Worm (Caenorhabditis elegans) whole organism, young adult: ENCODE measurements around the gene vit-1.
A peak's percentile ranks its signal among the peaks of the same experiment; 100 is the strongest.

Source experiments
- B0019.2 ChIP-seq: fragments of 200-800 bp; sonication (Bioruptor generic); conservative IDR thresholded peaks from 2 replicates; pipeline ENCODE4 v1.3.6; 2022; ENCODE audit warnings: missing genetic modification reagents, missing genetic modification characterization, missing compliant biosample characterization
- B0035.1 ChIP-seq: sonication (generic microtip); optimal IDR thresholded peaks from 2 replicates; lab custom pipeline; 2016; ENCODE audit warnings: missing genetic modification characterization, mild to moderate bottlenecking, missing compliant biosample characterization, missing genotype, missing genetic modification reagents
- B0261.1 ChIP-seq: sonication (generic microtip); optimal IDR thresholded peaks from 2 replicates; lab custom pipeline; 2016; ENCODE audit warnings: mild to moderate bottlenecking, missing genetic modification characterization, moderate library complexity, missing compliant biosample characterization
- B0336.3 ChIP-seq: fragments of 200-800 bp; sonication (Bioruptor generic); IDR thresholded peaks from 2 replicates; pipeline ENCODE4 v1.3.6; 2022; ENCODE audit warnings: missing genetic modification characterization, missing compliant biosample characterization
- F23B12.7 ChIP-seq: sonication (generic microtip); optimal IDR thresholded peaks from 2 replicates; lab custom pipeline; 2017; ENCODE audit warnings: missing genetic modification characterization, mild to moderate bottlenecking, missing compliant biosample characterization, antibody characterized with exemption, moderate library complexity; ENCODE audit not compliant: insufficient read depth
- F33H1.4 ChIP-seq: fragments of 200-800 bp; sonication (Bioruptor generic); IDR thresholded peaks from 2 replicates; pipeline ENCODE4 v1.3.6; 2022; ENCODE audit warnings: missing genetic modification reagents, missing genetic modification characterization, missing compliant biosample characterization
- Y95B8A.8 ChIP-seq: fragments of 200-800 bp; sonication (Bioruptor generic); IDR thresholded peaks from 2 replicates; pipeline ENCODE4 v1.3.6; 2022; ENCODE audit warnings: missing genetic modification reagents, missing genetic modification characterization, missing compliant biosample characterization
- ama-1 ChIP-seq, 3 experiments: fragments of 150-350 bp in 1 of 3; sonication (generic microtip) in 2 of 3; optimal IDR thresholded peaks; 2 replicates each; lab custom pipeline; 2014 to 2018; ENCODE audit warnings: missing biosample characterization in 2 of 3, missing genetic modification characterization in 2 of 3, missing genetic modification reagents in 2 of 3
- ccch-3 ChIP-seq: fragments of 200-800 bp; sonication (Bioruptor generic); optimal IDR thresholded peaks from 2 replicates; lab custom pipeline; 2018; ENCODE audit warnings: mild to moderate bottlenecking, missing genetic modification characterization, missing compliant biosample characterization
- ceh-27 ChIP-seq: fragments of 200-800 bp; sonication (Bioruptor generic); optimal IDR thresholded peaks from 2 replicates; lab custom pipeline; 2018; ENCODE audit warnings: mild to moderate bottlenecking, missing genetic modification characterization, moderate library complexity, missing compliant biosample characterization
- ceh-79 ChIP-seq: sonication (generic microtip); optimal IDR thresholded peaks from 2 replicates; lab custom pipeline; 2017; ENCODE audit warnings: mild to moderate bottlenecking, missing genetic modification characterization, missing compliant biosample characterization
- ceh-91 ChIP-seq: fragments of 200-800 bp; sonication (Bioruptor generic); IDR thresholded peaks from 2 replicates; pipeline ENCODE4 v1.3.6; 2022; ENCODE audit warnings: missing genetic modification reagents, missing genetic modification characterization, missing compliant biosample characterization
- efl-1 ChIP-seq: fragments of 150-350 bp; optimal IDR thresholded peaks from 2 replicates; lab custom pipeline; 2014; ENCODE audit warnings: missing biosample characterization, missing genetic modification reagents, missing genetic modification characterization
- egl-18 ChIP-seq: fragments of 200-800 bp; sonication (Bioruptor generic); IDR thresholded peaks from 2 replicates; pipeline ENCODE4 v1.3.6; 2022; ENCODE audit warnings: missing genetic modification reagents, missing genetic modification characterization, missing compliant biosample characterization
- ekl-4 ChIP-seq: fragments of 200-800 bp; sonication (Bioruptor generic); IDR thresholded peaks from 2 replicates; pipeline ENCODE4 v1.3.6; 2022; ENCODE audit warnings: missing genetic modification reagents, missing genetic modification characterization, missing compliant biosample characterization
- hmg-1.2 ChIP-seq: fragments of 200-800 bp; sonication (Bioruptor generic); IDR thresholded peaks from 2 replicates; pipeline ENCODE4 v1.3.6; 2022; ENCODE audit warnings: missing genetic modification reagents, missing genetic modification characterization, missing compliant biosample characterization
- hsf-1 ChIP-seq: fragments of 200-800 bp; sonication (Bioruptor generic); IDR thresholded peaks from 2 replicates; pipeline ENCODE4 v1.3.6; 2022; ENCODE audit warnings: missing genetic modification reagents, missing genetic modification characterization, missing compliant biosample characterization
- lag-1 ChIP-seq: fragments of 200-800 bp; sonication (Bioruptor generic); IDR thresholded peaks from 2 replicates; pipeline ENCODE4 v1.3.6; 2022; ENCODE audit warnings: missing genetic modification reagents, missing genetic modification characterization, missing compliant biosample characterization
- let-526 ChIP-seq: fragments of 200-800 bp; sonication (Bioruptor generic); IDR thresholded peaks from 2 replicates; pipeline ENCODE4 v1.3.6; 2022; ENCODE audit warnings: missing genetic modification reagents, missing genetic modification characterization, missing compliant biosample characterization
- let-607 ChIP-seq, 2 experiments: fragments of 200-800 bp in 1 of 2; sonication (Bioruptor generic) in 1 of 2; sonication (generic microtip) in 1 of 2; optimal IDR thresholded peaks; 2 replicates each; lab custom pipeline; 2016 to 2018; ENCODE audit warnings: mild to moderate bottlenecking in 2 of 2, missing compliant biosample characterization in 2 of 2, missing genetic modification characterization in 2 of 2, moderate library complexity in 2 of 2, missing genotype in 1 of 2
- lin-54 ChIP-seq: fragments of 200-800 bp; sonication (Bioruptor generic); optimal IDR thresholded peaks from 2 replicates; lab custom pipeline; 2018; ENCODE audit warnings: mild to moderate bottlenecking, missing genetic modification characterization, missing compliant biosample characterization
- lsy-27 ChIP-seq: sonication (generic microtip); optimal IDR thresholded peaks from 2 replicates; lab custom pipeline; 2017; ENCODE audit warnings: missing genetic modification characterization, mild to moderate bottlenecking, missing compliant biosample characterization, antibody characterized with exemption, missing genotype, borderline replicate concordance; ENCODE audit not compliant: insufficient read depth
- madf-10 ChIP-seq: sonication (generic microtip); optimal IDR thresholded peaks from 2 replicates; lab custom pipeline; 2016; ENCODE audit warnings: mild to moderate bottlenecking, missing genetic modification characterization, missing compliant biosample characterization
- madf-8 ChIP-seq: fragments of 200-800 bp; sonication (Bioruptor generic); conservative IDR thresholded peaks from 2 replicates; pipeline ENCODE4 v1.3.6; 2022; ENCODE audit warnings: missing genetic modification reagents, missing genetic modification characterization, missing compliant biosample characterization
- nfya-2 ChIP-seq: fragments of 200-800 bp; sonication (Bioruptor generic); IDR thresholded peaks from 2 replicates; pipeline ENCODE4 v1.3.6; 2022; ENCODE audit warnings: missing genetic modification reagents, missing genetic modification characterization, missing compliant biosample characterization
- nfyb-1 ChIP-seq: fragments of 200-800 bp; sonication (Bioruptor generic); IDR thresholded peaks from 2 replicates; pipeline ENCODE4 v1.3.6; 2022; ENCODE audit warnings: missing genetic modification reagents, missing genetic modification characterization, missing compliant biosample characterization
- nhr-120 ChIP-seq: fragments of 200-800 bp; sonication (Bioruptor generic); IDR thresholded peaks from 2 replicates; pipeline ENCODE4 v1.3.6; 2022; ENCODE audit warnings: missing genetic modification characterization, missing compliant biosample characterization
- nhr-80 ChIP-seq: sonication (generic microtip); optimal IDR thresholded peaks from 2 replicates; lab custom pipeline; 2016; ENCODE audit warnings: missing genetic modification characterization, missing compliant biosample characterization
- nhr-90 ChIP-seq: sonication (generic microtip); optimal IDR thresholded peaks from 2 replicates; lab custom pipeline; 2016; ENCODE audit warnings: missing genotype, mild to moderate bottlenecking, missing genetic modification characterization, missing compliant biosample characterization
- rcor-1 ChIP-seq: fragments of 200-800 bp; sonication (Bioruptor generic); IDR thresholded peaks from 2 replicates; pipeline ENCODE4 v1.3.6; 2022; ENCODE audit warnings: missing genetic modification reagents, missing genetic modification characterization, missing compliant biosample characterization
- snpc-4 ChIP-seq, 5 experiments: fragments of 150-350 bp in 1 of 5; sonication (generic microtip) in 4 of 5; optimal IDR thresholded peaks; 2 replicates each; lab custom pipeline; 2014 to 2018; ENCODE audit warnings: missing genetic modification characterization in 5 of 5, missing biosample characterization in 3 of 5, antibody characterized with exemption in 2 of 5, mild to moderate bottlenecking in 2 of 5, missing compliant biosample characterization in 2 of 5, missing genotype in 2 of 5, moderate library complexity in 2 of 5, missing genetic modification reagents in 1 of 5
- sptf-2 ChIP-seq: fragments of 200-800 bp; sonication (Bioruptor generic); optimal IDR thresholded peaks from 2 replicates; lab custom pipeline; 2018; ENCODE audit warnings: mild to moderate bottlenecking, missing genetic modification characterization, missing compliant biosample characterization
- tbp1 ChIP-seq: fragments of 200-800 bp; sonication (Bioruptor generic); optimal IDR thresholded peaks from 2 replicates; lab custom pipeline; 2018; ENCODE audit warnings: mild to moderate bottlenecking, missing genetic modification characterization, missing compliant biosample characterization
- tlf-1 ChIP-seq: fragments of 200-800 bp; sonication (Bioruptor generic); optimal IDR thresholded peaks from 2 replicates; lab custom pipeline; 2018; ENCODE audit warnings: mild to moderate bottlenecking, missing genetic modification characterization, missing compliant biosample characterization
- unc-130 ChIP-seq: sonication (generic microtip); optimal IDR thresholded peaks from 2 replicates; lab custom pipeline; 2016; ENCODE audit warnings: missing genetic modification reagents, missing genetic modification characterization, missing compliant biosample characterization
- unc-62 ChIP-seq: fragments of 150-350 bp; optimal IDR thresholded peaks from 2 replicates; lab custom pipeline; 2014; ENCODE audit warnings: missing biosample characterization, missing genetic modification reagents, missing genetic modification characterization
- xnd-1 ChIP-seq: sonication (generic microtip); optimal IDR thresholded peaks from 2 replicates; lab custom pipeline; 2016; ENCODE audit warnings: missing genotype, missing genetic modification reagents, missing genetic modification characterization, missing compliant biosample characterization
- ztf-22 ChIP-seq: fragments of 200-800 bp; sonication (Bioruptor generic); optimal IDR thresholded peaks from 2 replicates; lab custom pipeline; 2018; ENCODE audit warnings: mild to moderate bottlenecking, missing genetic modification characterization, moderate library complexity, missing compliant biosample characterization
- ztf-26 ChIP-seq: sonication (generic microtip); optimal IDR thresholded peaks from 2 replicates; lab custom pipeline; 2017; ENCODE audit warnings: missing genetic modification characterization, missing compliant biosample characterization
- ztf-28 ChIP-seq: fragments of 200-800 bp; sonication (Bioruptor generic); IDR thresholded peaks from 2 replicates; pipeline ENCODE4 v1.3.6; 2022; ENCODE audit warnings: missing genetic modification reagents, missing genetic modification characterization, missing compliant biosample characterization

The vit-1 gene

ce11 chrX:7727601-7728000 is at the start of gene vit-1:
TSS of gene vit-1 (plus strand) at chrX:7727889.
- TF ChIP-seq let-607 (tag; optimal IDR thresholded peaks at IDR 0.05; lab: Kevin White, UChicago) (peak; percentile 11 to 30), ztf-28 (no peak), Y95B8A.8 (GFP tag; lab: Robert Waterston, UW) (no peak), nhr-80 (tag; lab: Kevin White, UChicago) (peak; percentile 74), tbp1 (GFP tag; lab: Kevin White, UChicago) (peak; percentile 14)

ce11 chrX:7678437-7679139 is 49.1 kb upstream of the vit-1 start:
- TF ChIP-seq rcor-1 (no peak), nfyb-1 (0 out of 2 replicates have a peak, but pooled peaks have one; percentile 15), hmg-1.2 (GFP tag; lab: Robert Waterston, UW) (0 out of 2 replicates have a peak, but pooled peaks have one; percentile 10), ama-1 (optimal IDR thresholded peaks at IDR 0.05; lab: Kevin White, UChicago) (no peak), ama-1 (GFP tag; optimal IDR thresholded peaks at IDR 0.05; lab: Kevin White, UChicago) (no peak)

ce11 chrX:7679835-7680234 is 47.9 kb upstream of the vit-1 start:
- no peak for TF ChIP-seq sptf-2 (GFP tag; lab: Kevin White, UChicago)
- TF ChIP-seq B0035.1 (tag; lab: Kevin White, UChicago), result no peak

ce11 chrX:7680545-7681330 is 47.0 kb upstream of the vit-1 start, which contains the start of gene stn-2:
TSS of gene stn-2 (minus strand) at chrX:7680619.
- TF ChIP-seq nhr-120 (GFP tag; lab: Robert Waterston, UW), result no peak
- TF ChIP-seq tlf-1, result no peak
- TF ChIP-seq ceh-79 (tag; lab: Kevin White, UChicago), result no peak
- TF ChIP-seq ceh-27 (GFP tag; lab: Kevin White, UChicago), result no peak
- TF ChIP-seq ztf-22 (GFP tag; lab: Kevin White, UChicago), result no peak
- TF ChIP-seq hsf-1 (GFP tag; lab: Robert Waterston, UW), result no peak
- TF ChIP-seq let-526 (GFP tag; lab: Robert Waterston, UW), result no peak
- no peak for TF ChIP-seq madf-8 (GFP tag; lab: Robert Waterston, UW)
- TF ChIP-seq egl-18 (GFP tag; lab: Robert Waterston, UW), result no peak
- no peak for TF ChIP-seq lin-54 (GFP tag; lab: Kevin White, UChicago)
- TF ChIP-seq snpc-4 (GFP tag; optimal IDR thresholded peaks at IDR 0.05; lab: Kevin White, UChicago), result no peak
- TF ChIP-seq snpc-4 (tag; optimal IDR thresholded peaks at IDR 0.05; lab: Kevin White, UChicago), result peak in 1 of 4 experiments; percentile 63
- no peak for TF ChIP-seq efl-1 (GFP tag; lab: Kevin White, UChicago)
- no peak for TF ChIP-seq unc-130 (GFP tag; lab: Kevin White, UChicago)
- no peak for TF ChIP-seq lsy-27 (tag; lab: Kevin White, UChicago)
- TF ChIP-seq ekl-4 (GFP tag; lab: Robert Waterston, UW), result no peak
- no peak for TF ChIP-seq B0019.2 (GFP tag; lab: Robert Waterston, UW)
- TF ChIP-seq nfya-2 (GFP tag; lab: Robert Waterston, UW), result no peak
- no peak for TF ChIP-seq ceh-91 (GFP tag; lab: Robert Waterston, UW)
- TF ChIP-seq hmg-1.2 (GFP tag; lab: Robert Waterston, UW), result peak; percentile 64
- TF ChIP-seq nhr-90 (tag; lab: Kevin White, UChicago), result peak; percentile 56
- no peak for TF ChIP-seq unc-62 (GFP tag; lab: Kevin White, UChicago)
- no peak for TF ChIP-seq xnd-1 (tag; lab: Kevin White, UChicago)
- no peak for TF ChIP-seq ccch-3 (GFP tag; lab: Kevin White, UChicago)
- no peak for TF ChIP-seq B0336.3
- TF ChIP-seq B0261.1 (tag; lab: Kevin White, UChicago), result peak; percentile 73
- TF ChIP-seq lag-1 (GFP tag; lab: Robert Waterston, UW), result no peak
- peak; percentile 65 for TF ChIP-seq madf-10 (tag; lab: Kevin White, UChicago)
- peak; percentile 8 for TF ChIP-seq ztf-26 (tag; lab: Kevin White, UChicago)
- TF ChIP-seq F33H1.4 (GFP tag; lab: Robert Waterston, UW), result no peak
- peak; percentile 54 for TF ChIP-seq F23B12.7
- TF ChIP-seq sptf-2 (GFP tag; lab: Kevin White, UChicago), result no peak
